Worm (Caenorhabditis elegans) whole organism, late embryonic: ENCODE data around the gene srt-22.

Experiments used
- C38D4.7 ChIP-seq: fragments of 200-800 bp; sonication (Bioruptor generic); optimal IDR thresholded peaks from 2 replicates; lab custom pipeline; 2018; ENCODE audit warnings: mild to moderate bottlenecking, missing genetic modification characterization, moderate library complexity, missing compliant biosample characterization
- T23F11.4 ChIP-seq: fragments of 200-800 bp; sonication (Bioruptor generic); optimal IDR thresholded peaks from 2 replicates; lab custom pipeline; 2018; ENCODE audit warnings: mild to moderate bottlenecking, missing genetic modification characterization, missing compliant biosample characterization
- ceh-19 ChIP-seq: fragments of 200-800 bp; sonication (Bioruptor generic); optimal IDR thresholded peaks from 2 replicates; lab custom pipeline; 2018; ENCODE audit warnings: mild to moderate bottlenecking, missing genetic modification characterization, missing compliant biosample characterization
- ceh-24 ChIP-seq: sonication (generic microtip); optimal IDR thresholded peaks from 2 replicates; lab custom pipeline; 2016; ENCODE audit warnings: mild to moderate bottlenecking, missing genetic modification characterization, missing compliant biosample characterization
- ceh-31 ChIP-seq: sonication (generic microtip); optimal IDR thresholded peaks from 2 replicates; lab custom pipeline; 2016; ENCODE audit warnings: missing genetic modification characterization, missing compliant biosample characterization
- ceh-45 ChIP-seq: fragments of 200-800 bp; sonication (Bioruptor generic); IDR thresholded peaks from 2 replicates; pipeline ENCODE4 v1.3.6; 2022; ENCODE audit warnings: missing genetic modification reagents, missing genetic modification characterization, missing compliant biosample characterization
- ceh-6 ChIP-seq: fragments of 200-800 bp; sonication (Bioruptor generic); optimal IDR thresholded peaks from 2 replicates; lab custom pipeline; 2018; ENCODE audit warnings: mild to moderate bottlenecking, missing genetic modification characterization, missing compliant biosample characterization
- ets-4 ChIP-seq: sonication (generic microtip); optimal IDR thresholded peaks from 2 replicates; lab custom pipeline; 2016; ENCODE audit warnings: missing genetic modification characterization, missing compliant biosample characterization
- fax-1 ChIP-seq: sonication (generic microtip); optimal IDR thresholded peaks from 2 replicates; lab custom pipeline; 2016; ENCODE audit warnings: missing genotype, missing genetic modification characterization, missing compliant biosample characterization
- fkh-6 ChIP-seq: sonication (generic microtip); optimal IDR thresholded peaks from 2 replicates; lab custom pipeline; 2016; ENCODE audit warnings: missing genetic modification characterization, missing compliant biosample characterization
- gmeb-2 ChIP-seq: sonication (generic microtip); optimal IDR thresholded peaks from 2 replicates; lab custom pipeline; 2016; ENCODE audit warnings: missing genetic modification characterization, inconsistent platforms, missing compliant biosample characterization
- hlh-13 ChIP-seq: fragments of 200-800 bp; sonication (Bioruptor generic); optimal IDR thresholded peaks from 2 replicates; lab custom pipeline; 2018; ENCODE audit warnings: mild to moderate bottlenecking, missing genetic modification characterization, missing compliant biosample characterization
- hlh-30 ChIP-seq: sonication (generic microtip); optimal IDR thresholded peaks from 2 replicates; lab custom pipeline; 2017; ENCODE audit warnings: antibody characterized with exemption, missing genetic modification characterization, missing compliant biosample characterization; ENCODE audit not compliant: insufficient read depth
- lin-11 ChIP-seq: fragments of 200-800 bp; sonication (Bioruptor generic); optimal IDR thresholded peaks from 2 replicates; lab custom pipeline; 2018; ENCODE audit warnings: mild to moderate bottlenecking, missing genetic modification characterization, missing compliant biosample characterization
- mec-3 ChIP-seq: sonication (generic microtip); optimal IDR thresholded peaks from 2 replicates; lab custom pipeline; 2016; ENCODE audit warnings: borderline replicate concordance, missing genetic modification characterization, missing compliant biosample characterization
- nfya-1 ChIP-seq: sonication (generic microtip); optimal IDR thresholded peaks from 2 replicates; lab custom pipeline; 2017; ENCODE audit warnings: missing genetic modification characterization, mild to moderate bottlenecking, missing compliant biosample characterization, antibody characterized with exemption, moderate library complexity
- nhr-11 ChIP-seq: fragments of 150-350 bp; optimal IDR thresholded peaks from 2 replicates; lab custom pipeline; 2014; ENCODE audit warnings: missing biosample characterization, missing genetic modification characterization
- nhr-232 ChIP-seq: sonication (generic microtip); optimal IDR thresholded peaks from 2 replicates; lab custom pipeline; 2016; ENCODE audit warnings: missing genetic modification characterization, missing compliant biosample characterization
- pag-3 ChIP-seq: sonication (generic microtip); optimal IDR thresholded peaks from 2 replicates; lab custom pipeline; 2016; ENCODE audit warnings: missing compliant biosample characterization, missing genetic modification characterization, borderline replicate concordance
- pha-2 ChIP-seq: sonication (generic microtip); optimal IDR thresholded peaks from 2 replicates; lab custom pipeline; 2017; ENCODE audit warnings: mild to moderate bottlenecking, missing genetic modification characterization, missing compliant biosample characterization
- pha-4 ChIP-seq: fragments of 150-350 bp; optimal IDR thresholded peaks from 2 replicates; lab custom pipeline; 2018; ENCODE audit warnings: missing biosample characterization, missing genetic modification reagents, missing genetic modification characterization
- pqm-1 ChIP-seq: sonication (generic microtip); optimal IDR thresholded peaks from 2 replicates; lab custom pipeline; 2016; ENCODE audit warnings: missing genetic modification characterization, missing compliant biosample characterization
- rnt-1 ChIP-seq: sonication (generic microtip); optimal IDR thresholded peaks from 2 replicates; lab custom pipeline; 2016; ENCODE audit warnings: missing genetic modification characterization, missing compliant biosample characterization
- unc-86 ChIP-seq: sonication (generic microtip); optimal IDR thresholded peaks from 2 replicates; lab custom pipeline; 2016; ENCODE audit warnings: missing genetic modification characterization, missing compliant biosample characterization

srt-22 gene

DNA sequence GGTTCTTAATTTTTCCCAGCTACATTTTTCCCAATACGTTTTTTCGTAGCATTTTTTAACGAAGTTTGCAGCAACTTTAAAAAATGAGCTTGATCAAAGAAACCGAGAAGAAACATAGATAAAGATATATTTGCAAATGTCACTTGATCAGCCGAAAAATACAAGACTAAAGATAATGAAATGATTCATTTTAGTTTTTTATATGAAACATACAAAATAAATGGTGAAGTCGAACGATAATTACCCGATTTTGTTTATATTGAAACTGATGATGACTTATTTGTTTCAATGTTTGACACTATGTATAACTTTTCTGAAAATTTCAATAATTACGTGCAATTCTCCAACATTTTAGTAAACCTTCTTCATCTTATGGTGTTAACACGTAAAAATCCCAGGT lies 47.4 kb downstream of the srt-22 start, which contains the start of gene srw-22:
Gene srw-22, plus strand, starts transcription at position 301 of the 400 bp plus-strand sequence.
- TF ChIP-seq nhr-232 (tag; lab: Kevin White, UChicago) (no peak), mec-3 (tag; lab: Kevin White, UChicago) (no peak), nhr-11 (tag; lab: Kevin White, UChicago) (no peak)
- TF ChIP-seq, all 69 proteins: peak for 0

DNA sequence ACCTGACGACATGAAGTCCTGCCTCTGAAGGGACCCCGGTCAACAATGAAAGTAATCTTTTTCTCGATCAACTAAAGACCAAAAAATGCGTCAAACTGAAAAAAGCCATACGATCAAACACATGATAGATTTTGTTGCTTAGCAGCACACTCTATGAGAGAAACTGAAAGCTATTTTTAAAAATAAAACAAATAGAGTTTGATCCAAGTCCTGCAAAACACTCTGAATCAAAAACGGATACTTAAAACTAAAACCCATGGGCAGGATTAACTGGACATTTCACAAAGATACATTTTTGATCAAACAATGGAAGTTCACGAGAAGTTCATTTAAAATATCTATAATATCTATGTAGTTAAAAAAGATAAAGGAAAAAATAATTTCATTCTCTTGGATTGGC lies 48.3 kb downstream of the srt-22 start, which contains the start of gene T10H4.13:
Gene T10H4.13, minus strand, starts transcription at position 101 of the 400 bp plus-strand sequence.
- TF ChIP-seq ceh-24 (tag; lab: Kevin White, UChicago) (no peak), T23F11.4 (no peak), gmeb-2 (tag; lab: Kevin White, UChicago) (no peak), fax-1 (tag; lab: Kevin White, UChicago) (no peak), unc-86 (tag; lab: Kevin White, UChicago) (no peak), pha-2 (tag; lab: Kevin White, UChicago) (no peak), ets-4 (tag; lab: Kevin White, UChicago) (no peak), lin-11 (tag; lab: Kevin White, UChicago) (no peak), mec-3 (tag; lab: Kevin White, UChicago) (no peak)

ce11 chrV:15265814-15266213 lies 49.9 kb downstream of the srt-22 start, which contains the start of gene M01B2.13:
Gene M01B2.13 (minus strand): TSS chrV:15265914.
- no peak for TF ChIP-seq C38D4.7 (GFP tag; lab: Kevin White, UChicago)
- TF ChIP-seq ceh-45 (GFP tag; lab: Robert Waterston, UW), result no peak
- TF ChIP-seq pag-3 (tag; lab: Kevin White, UChicago), result no peak
- TF ChIP-seq ceh-6 (GFP tag; lab: Kevin White, UChicago), result no peak
- no peak for TF ChIP-seq pqm-1 (tag; lab: Kevin White, UChicago)
- TF ChIP-seq ceh-19 (GFP tag; lab: Kevin White, UChicago), result no peak
- TF ChIP-seq hlh-30 (tag; lab: Kevin White, UChicago), result no peak
- TF ChIP-seq nfya-1, result no peak
- TF ChIP-seq rnt-1 (tag; lab: Kevin White, UChicago), result no peak
- TF ChIP-seq fkh-6 (tag; lab: Kevin White, UChicago), result no peak
- TF ChIP-seq pha-4 (tag; lab: Kevin White, UChicago), result no peak
- no peak for TF ChIP-seq hlh-13 (GFP tag; lab: Kevin White, UChicago)
- no peak for TF ChIP-seq ceh-31 (tag; lab: Kevin White, UChicago)
